Fruit fly (Drosophila melanogaster) whole organism, prepupa: Measurements from ENCODE around the gene CG3652.

Source experiments
- Blimp-1 ChIP-seq: fragments of 200-800 bp; sonication (Bioruptor generic); optimal IDR thresholded peaks from 3 replicates; lab custom pipeline; 2017; ENCODE audit warnings: missing biosample characterization, missing genetic modification characterization, mild to moderate bottlenecking, moderate library complexity, missing genetic modification reagents
- CG10631 ChIP-seq: fragments of 200-800 bp; sonication (Bioruptor generic); optimal IDR thresholded peaks from 2 replicates; lab custom pipeline; 2016; ENCODE audit warnings: missing biosample characterization, missing genetic modification characterization
- CG11762 ChIP-seq: fragments of 200-800 bp; sonication (Bioruptor generic); optimal IDR thresholded peaks from 3 replicates; lab custom pipeline; 2016; ENCODE audit warnings: missing biosample characterization, missing genetic modification characterization; ENCODE audit not compliant: insufficient read depth
- CG11902 ChIP-seq: fragments of 200-800 bp; sonication (Bioruptor generic); optimal IDR thresholded peaks from 3 replicates; lab custom pipeline; 2016; ENCODE audit warnings: missing biosample characterization, missing genetic modification characterization
- CG15336 ChIP-seq: fragments of 200-800 bp; sonication (Bioruptor generic); IDR thresholded peaks from 2 replicates; pipeline ENCODE4 v1.3.6; 2022; ENCODE audit warnings: missing biosample characterization, missing genetic modification characterization
- CG16779 ChIP-seq: fragments of 200-800 bp; sonication (Bioruptor generic); optimal IDR thresholded peaks from 3 replicates; lab custom pipeline; 2017; ENCODE audit warnings: missing biosample characterization, mild to moderate bottlenecking, missing genetic modification characterization
- CG3032 ChIP-seq: fragments of 200-800 bp; optimal IDR thresholded peaks from 2 replicates; lab custom pipeline; 2019; ENCODE audit warnings: missing biosample characterization, mild to moderate bottlenecking, missing genetic modification characterization, moderate library complexity
- CG31627 ChIP-seq: fragments of 200-800 bp; sonication (Bioruptor generic); optimal IDR thresholded peaks from 3 replicates; lab custom pipeline; 2016; ENCODE audit warnings: missing biosample characterization, missing genetic modification characterization
- CG32006 ChIP-seq: fragments of 200-800 bp; sonication (Bioruptor generic); optimal IDR thresholded peaks from 3 replicates; lab custom pipeline; 2017; ENCODE audit warnings: missing biosample characterization, mild to moderate bottlenecking, missing genetic modification characterization
- CG34406 ChIP-seq: fragments of 200-800 bp; sonication (Bioruptor generic); optimal IDR thresholded peaks from 3 replicates; lab custom pipeline; 2016; ENCODE audit warnings: missing biosample characterization, missing genetic modification characterization
- CG4318 ChIP-seq: fragments of 200-800 bp; sonication (Bioruptor generic); optimal IDR thresholded peaks from 3 replicates; lab custom pipeline; 2017; ENCODE audit warnings: missing biosample characterization, mild to moderate bottlenecking, missing genetic modification characterization
- CG6163 ChIP-seq: fragments of 200-800 bp; sonication (Bioruptor generic); IDR thresholded peaks from 3 replicates; pipeline ENCODE4 v1.3.6; 2022; ENCODE audit warnings: missing biosample characterization, missing genetic modification characterization
- CG6276 ChIP-seq: fragments of 200-800 bp; sonication (Bioruptor generic); optimal IDR thresholded peaks from 2 replicates; lab custom pipeline; 2017; ENCODE audit warnings: missing biosample characterization, mild to moderate bottlenecking, missing genetic modification characterization
- CG8119 ChIP-seq: fragments of 200-800 bp; sonication (Bioruptor generic); IDR thresholded peaks from 3 replicates; pipeline ENCODE4 v1.3.6; 2022; ENCODE audit warnings: missing biosample characterization, missing genetic modification characterization
- Eip93F ChIP-seq: fragments of 200-800 bp; sonication (Bioruptor generic); optimal IDR thresholded peaks from 2 replicates; lab custom pipeline; 2016; ENCODE audit warnings: missing biosample characterization, mild to moderate bottlenecking, missing genetic modification characterization
- Smox ChIP-seq: fragments of 200-800 bp; sonication (Bioruptor generic); optimal IDR thresholded peaks from 3 replicates; lab custom pipeline; 2016; ENCODE audit warnings: missing biosample characterization, missing genetic modification characterization
- Sox14 ChIP-seq: fragments of 200-800 bp; sonication (Bioruptor generic); optimal IDR thresholded peaks from 3 replicates; lab custom pipeline; 2016; ENCODE audit warnings: missing biosample characterization, missing genetic modification characterization
- Sox15 ChIP-seq: fragments of 200-800 bp; sonication (Bioruptor generic); optimal IDR thresholded peaks from 3 replicates; lab custom pipeline; 2016; ENCODE audit warnings: missing biosample characterization, missing genetic modification characterization
- achi ChIP-seq: fragments of 200-800 bp; sonication (Bioruptor generic); optimal IDR thresholded peaks from 3 replicates; lab custom pipeline; 2016; ENCODE audit warnings: missing biosample characterization, missing genetic modification characterization
- eg ChIP-seq: fragments of 200-800 bp; sonication (Bioruptor generic); IDR thresholded peaks from 3 replicates; pipeline ENCODE4 v1.3.6; 2022; ENCODE audit warnings: missing biosample characterization, missing genetic modification characterization
- esn ChIP-seq: fragments of 200-800 bp; sonication (Bioruptor generic); optimal IDR thresholded peaks from 2 replicates; lab custom pipeline; 2016; ENCODE audit warnings: missing biosample characterization, mild to moderate bottlenecking, missing genetic modification characterization, moderate library complexity
- fd59A ChIP-seq: fragments of 200-800 bp; sonication (Bioruptor generic); optimal IDR thresholded peaks from 2 replicates; lab custom pipeline; 2017; ENCODE audit warnings: missing biosample characterization, mild to moderate bottlenecking, missing genetic modification characterization, missing genetic modification reagents
- fd85E ChIP-seq: fragments of 200-800 bp; sonication (Bioruptor generic); optimal IDR thresholded peaks from 3 replicates; lab custom pipeline; 2016; ENCODE audit warnings: missing biosample characterization, missing genetic modification characterization
- fkh ChIP-seq: fragments of 200-800 bp; sonication (Bioruptor generic); optimal IDR thresholded peaks from 3 replicates; lab custom pipeline; 2017; ENCODE audit warnings: missing biosample characterization, mild to moderate bottlenecking, missing genetic modification characterization, moderate library complexity
- lz ChIP-seq: fragments of 200-800 bp; sonication (Bioruptor generic); optimal IDR thresholded peaks from 3 replicates; lab custom pipeline; 2016; ENCODE audit warnings: missing biosample characterization, missing genetic modification characterization
- salr ChIP-seq, 2 experiments: fragments of 200-800 bp; sonication (Bioruptor generic); optimal IDR thresholded peaks; 3 replicates each; lab custom pipeline; 2016 to 2018; ENCODE audit warnings: missing biosample characterization in 2 of 2, missing genetic modification characterization in 2 of 2, mild to moderate bottlenecking in 1 of 2
- svp ChIP-seq: fragments of 200-800 bp; sonication (Bioruptor generic); peaks from one replicate; lab custom pipeline; 2016; ENCODE audit warnings: missing biosample characterization, missing genetic modification characterization

The CG3652 gene

dm6 chr2L:4393842-4394421 lies at the start of gene CG3652:
TSS of gene CG3652 (minus strand) at chr2L:4393876.
- TF ChIP-seq svp (peak; percentile 88), CG11902 (GFP tag; lab: Kevin White, UChicago) (peak; percentile 26), fkh (GFP tag; lab: Kevin White, UChicago) (no peak), Sox15 (GFP tag; lab: Kevin White, UChicago) (peak; percentile 37), lz (GFP tag; lab: Kevin White, UChicago) (peak; percentile 61), CG16779 (tag; lab: Kevin White, UChicago) (no peak), Sox14 (GFP tag; lab: Kevin White, UChicago) (peak; percentile 63), CG8119 (0 out of 3 replicates have a peak, but pooled peaks have one; percentile 33), CG31627 (GFP tag; lab: Kevin White, UChicago) (peak; percentile 62), CG10631 (GFP tag; lab: Kevin White, UChicago) (no peak), achi (GFP tag; lab: Kevin White, UChicago) (no peak), esn (peak; percentile 60), CG11762 (GFP tag; lab: Kevin White, UChicago) (peak; percentile 37), CG3032 (tag; lab: Kevin White, UChicago) (peak; percentile 56)
- TF ChIP-seq, all 60 proteins: peak for 10

DNA sequence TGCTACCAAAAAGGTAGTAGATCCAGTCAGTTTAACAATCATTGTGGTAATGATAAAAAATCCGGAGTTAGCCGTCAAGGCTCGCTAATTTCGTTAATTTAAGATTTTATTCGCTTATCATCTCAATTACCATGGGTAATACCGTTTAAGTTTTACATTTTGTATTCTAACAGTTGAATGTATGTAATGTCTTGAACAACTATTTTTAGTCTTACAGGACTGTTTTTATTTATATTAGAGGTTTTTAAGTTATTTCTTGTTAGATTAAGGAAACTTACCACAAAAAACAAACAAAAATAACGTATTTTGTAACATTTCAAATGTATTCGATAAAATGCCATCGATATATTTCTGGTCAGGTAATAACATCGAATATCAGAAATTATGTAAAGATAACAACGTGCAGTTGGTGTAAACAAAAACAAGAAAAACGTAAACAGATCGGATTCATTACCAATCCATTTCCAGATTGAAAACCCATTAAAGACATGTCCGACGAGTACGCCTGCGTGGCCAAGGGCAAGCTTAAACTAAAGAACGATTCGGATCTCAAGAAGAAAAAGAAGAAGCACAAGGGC lies 48.4 kb upstream of the CG3652 start, which contains the start of the genes Sfp24F and CG15432:
Gene Sfp24F, minus strand, starts transcription at position 51 of the 578 bp plus-strand sequence.
Gene CG15432, plus strand, starts transcription at position 311 of the 578 bp plus-strand sequence.
- TF ChIP-seq Eip93F (GFP tag; lab: Kevin White, UChicago) = no peak
- peak; percentile 87 for TF ChIP-seq fkh (GFP tag; lab: Kevin White, UChicago)
- TF ChIP-seq, all 60 proteins: peak for 1

- TF ChIP-seq CG6163 (GFP tag; lab: Robert Waterston, UW) = peak; percentile 56; the same call in 1 of the 3 replicates
- peak; percentile 40; the same call in 1 of the 2 replicates for TF ChIP-seq CG15336 (GFP tag; lab: Robert Waterston, UW)
- TF ChIP-seq salr (GFP tag; optimal IDR thresholded peaks at IDR 0.05; lab: Kevin White, UChicago) = peak; percentile 56 to 82
- peak; percentile 47; the same call in 1 of the 3 replicates for TF ChIP-seq CG8119
- no peak for TF ChIP-seq svp
- 0 out of 3 replicates have a peak, but pooled peaks have one; percentile 40 for TF ChIP-seq eg (GFP tag; lab: Robert Waterston, UW)
- TF ChIP-seq CG11762 (GFP tag; lab: Kevin White, UChicago) = no peak
- TF ChIP-seq fd59A (GFP tag; lab: Kevin White, UChicago) = no peak
- TF ChIP-seq, all 60 proteins: peak for 5
Observed at dm6 chr2L:4440881-4441737, 47.4 kb upstream of the CG3652 start, which contains the start of gene CG15431. TSS of gene CG15431 (minus strand) at chr2L:4441282.

DNA sequence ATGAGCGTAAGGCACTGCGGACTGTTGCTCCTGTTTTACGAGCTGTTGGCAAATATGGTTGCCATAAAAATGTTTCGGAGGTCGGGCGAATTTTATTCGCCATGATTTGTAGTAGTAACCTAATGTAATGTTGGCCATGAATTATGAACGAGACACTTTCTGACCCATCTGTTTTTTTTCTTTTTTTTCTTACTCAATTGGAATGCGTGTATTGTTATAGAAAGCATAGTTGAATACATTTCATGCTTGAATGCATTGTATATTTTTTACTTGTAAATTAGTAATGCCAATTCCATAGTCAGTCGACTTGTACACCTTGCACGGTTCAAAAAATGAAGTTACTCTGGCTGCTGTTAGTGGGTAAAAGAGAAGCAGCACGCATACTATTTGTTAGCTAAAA lies 43.8 kb upstream of the CG3652 start, which contains the start of gene CG43056:
Gene CG43056, plus strand, starts transcription at position 301 of the 400 bp plus-strand sequence.
- no peak for TF ChIP-seq CG34406
- TF ChIP-seq CG31627 (GFP tag; lab: Kevin White, UChicago) = no peak
- TF ChIP-seq eg (GFP tag; lab: Robert Waterston, UW) = no peak
- TF ChIP-seq CG32006 (GFP tag; lab: Kevin White, UChicago) = no peak
- TF ChIP-seq fd59A (GFP tag; lab: Kevin White, UChicago) = no peak
- TF ChIP-seq Sox14 (GFP tag; lab: Kevin White, UChicago) = no peak
- TF ChIP-seq Blimp-1 (GFP tag; lab: Kevin White, UChicago) = no peak
- no peak for TF ChIP-seq CG6276
- TF ChIP-seq fd85E = no peak
- no peak for TF ChIP-seq Smox (GFP tag; lab: Kevin White, UChicago)
- no peak for TF ChIP-seq CG4318 (GFP tag; lab: Kevin White, UChicago)

DNA sequence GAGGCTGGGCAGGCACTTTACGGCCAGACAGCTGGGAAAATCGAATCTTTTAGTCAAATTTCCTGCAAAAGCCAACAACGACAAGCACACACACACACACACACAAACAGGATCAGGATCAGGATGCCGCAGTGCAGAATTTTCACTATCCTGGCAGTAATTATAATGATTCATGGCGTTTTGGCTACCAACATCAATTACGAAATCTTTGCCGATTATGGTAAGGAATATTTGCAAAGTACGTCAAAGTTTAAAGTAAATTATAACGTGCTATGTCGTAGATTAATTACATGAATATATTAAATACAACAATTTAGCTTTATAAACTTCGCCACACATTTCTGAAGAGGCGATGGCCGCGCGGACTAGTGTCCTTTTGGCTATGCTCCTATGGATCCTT lies 39.9 kb upstream of the CG3652 start, which contains the start of the genes CG34177 and CG34178:
Gene CG34177, plus strand, starts transcription at position 301 of the 400 bp plus-strand sequence.
Gene CG34178, plus strand, starts transcription at position 301 of the 400 bp plus-strand sequence.
- peak; percentile 21 for TF ChIP-seq svp
- no peak for TF ChIP-seq CG31627 (GFP tag; lab: Kevin White, UChicago)
